Worm (Caenorhabditis elegans) whole organism, late embryonic: Measurements from ENCODE around the gene srh-222.

Source experiments
- ama-1 ChIP-seq: fragments of 150-350 bp; optimal IDR thresholded peaks from 2 replicates; lab custom pipeline; 2014
- ceh-24 ChIP-seq: sonication (generic microtip); optimal IDR thresholded peaks from 2 replicates; lab custom pipeline; 2016; ENCODE audit warnings: mild to moderate bottlenecking, missing genetic modification characterization, missing compliant biosample characterization
- ceh-9 ChIP-seq: sonication (generic microtip); optimal IDR thresholded peaks from 2 replicates; lab custom pipeline; 2016; ENCODE audit warnings: mild to moderate bottlenecking, missing genetic modification characterization, inconsistent platforms, missing compliant biosample characterization
- dmd-4 ChIP-seq: sonication (generic microtip); optimal IDR thresholded peaks from 2 replicates; lab custom pipeline; 2016; ENCODE audit warnings: borderline replicate concordance, missing genetic modification characterization, missing compliant biosample characterization
- ets-4 ChIP-seq: sonication (generic microtip); optimal IDR thresholded peaks from 2 replicates; lab custom pipeline; 2016; ENCODE audit warnings: missing genetic modification characterization, missing compliant biosample characterization
- gmeb-2 ChIP-seq: sonication (generic microtip); optimal IDR thresholded peaks from 2 replicates; lab custom pipeline; 2016; ENCODE audit warnings: missing genetic modification characterization, inconsistent platforms, missing compliant biosample characterization
- lim-6 ChIP-seq: sonication (generic microtip); optimal IDR thresholded peaks from 2 replicates; lab custom pipeline; 2016; ENCODE audit warnings: missing genetic modification characterization, missing compliant biosample characterization
- pha-4 ChIP-seq: fragments of 150-350 bp; optimal IDR thresholded peaks from 2 replicates; lab custom pipeline; 2018; ENCODE audit warnings: missing biosample characterization, missing genetic modification reagents, missing genetic modification characterization
- unc-86 ChIP-seq: sonication (generic microtip); optimal IDR thresholded peaks from 2 replicates; lab custom pipeline; 2016; ENCODE audit warnings: missing genetic modification characterization, missing compliant biosample characterization

- TF ChIP-seq lim-6 (tag; lab: Kevin White, UChicago) (no peak), ceh-24 (tag; lab: Kevin White, UChicago) (no peak), gmeb-2 (tag; lab: Kevin White, UChicago) (no peak), dmd-4 (tag; lab: Kevin White, UChicago) (no peak), unc-86 (no peak), ets-4 (tag; lab: Kevin White, UChicago) (no peak), pha-4 (tag; lab: Kevin White, UChicago) (no peak), ama-1 (lab: Kevin White, UChicago) (no peak), ceh-9 (tag; lab: Kevin White, UChicago) (no peak)
Observed at ce11 chrIV:3973049-3973448, 6.6 kb upstream of the srh-222 start, which contains the start of gene clec-79.
